Fruit fly (Drosophila melanogaster) whole organism, adult: ENCODE results near the gene CG10038.

ENCODE experiments used
- CG11617 ChIP-seq: fragments of 200-800 bp; sonication (Bioruptor generic); optimal IDR thresholded peaks from 2 replicates; lab custom pipeline; 2017; ENCODE audit warnings: mild to moderate bottlenecking, missing biosample characterization, missing genetic modification reagents, missing genetic modification characterization
- CG12768 ChIP-seq: fragments of 200-800 bp; sonication (Bioruptor generic); optimal IDR thresholded peaks from 2 replicates; lab custom pipeline; 2017; ENCODE audit warnings: missing biosample characterization, missing genetic modification characterization, mild to moderate bottlenecking, moderate library complexity, missing genetic modification reagents
- CG14711 ChIP-seq: fragments of 200-800 bp; sonication (Bioruptor generic); optimal IDR thresholded peaks from 2 replicates; lab custom pipeline; 2018; ENCODE audit warnings: missing biosample characterization, mild to moderate bottlenecking, missing genetic modification characterization, moderate library complexity
- CG1620 ChIP-seq: fragments of 200-800 bp; sonication (Bioruptor generic); optimal IDR thresholded peaks from 2 replicates; lab custom pipeline; 2016; ENCODE audit warnings: missing biosample characterization, missing genetic modification characterization
- CG33017 ChIP-seq: fragments of 200-800 bp; sonication (Bioruptor generic); optimal IDR thresholded peaks from 2 replicates; lab custom pipeline; 2018; ENCODE audit warnings: missing biosample characterization, mild to moderate bottlenecking, missing genetic modification characterization, moderate library complexity
- CG5204 ChIP-seq: fragments of 200-800 bp; sonication (Bioruptor generic); optimal IDR thresholded peaks from 2 replicates; lab custom pipeline; 2016; ENCODE audit warnings: missing biosample characterization, missing genetic modification characterization
- CG7045 ChIP-seq: fragments of 200-800 bp; sonication (Bioruptor generic); optimal IDR thresholded peaks from 2 replicates; lab custom pipeline; 2017; ENCODE audit warnings: missing biosample characterization, mild to moderate bottlenecking, missing genetic modification characterization
- CG7101 ChIP-seq: fragments of 200-800 bp; sonication (Bioruptor generic); optimal IDR thresholded peaks from 2 replicates; lab custom pipeline; 2018; ENCODE audit warnings: missing biosample characterization, mild to moderate bottlenecking, missing genetic modification characterization, moderate library complexity
- Clk ChIP-seq: fragments of 200-800 bp; sonication (Bioruptor generic); optimal IDR thresholded peaks from 2 replicates; lab custom pipeline; 2017; ENCODE audit warnings: missing biosample characterization, missing genetic modification characterization
- Crg-1 ChIP-seq: fragments of 200-800 bp; sonication (Bioruptor generic); optimal IDR thresholded peaks from 2 replicates; lab custom pipeline; 2016; ENCODE audit warnings: missing biosample characterization, missing genetic modification characterization
- Hr96 ChIP-seq: fragments of 200-800 bp; sonication (Bioruptor generic); optimal IDR thresholded peaks from 2 replicates; lab custom pipeline; 2016; ENCODE audit warnings: missing biosample characterization, missing genetic modification characterization
- Mnt ChIP-seq: fragments of 200-800 bp; sonication (Bioruptor generic); optimal IDR thresholded peaks from 2 replicates; lab custom pipeline; 2016; ENCODE audit warnings: missing biosample characterization, mild to moderate bottlenecking, missing genetic modification characterization
- bab1 ChIP-seq: fragments of 200-800 bp; sonication (Bioruptor generic); optimal IDR thresholded peaks from 3 replicates; lab custom pipeline; 2019; ENCODE audit warnings: missing biosample characterization, mild to moderate bottlenecking, missing genetic modification characterization, moderate library complexity
- cic ChIP-seq: fragments of 200-800 bp; sonication (Bioruptor generic); optimal IDR thresholded peaks from 2 replicates; lab custom pipeline; 2017; ENCODE audit warnings: missing biosample characterization, mild to moderate bottlenecking, missing genetic modification characterization, moderate library complexity
- cnc ChIP-seq, 2 experiments: fragments of >200 bp; optimal IDR thresholded peaks; 2 replicates each; lab custom pipeline; 2017
- kay ChIP-seq: fragments of 200-800 bp; sonication (Bioruptor generic); peaks from one replicate; lab custom pipeline; 2016; ENCODE audit warnings: missing biosample characterization, missing genetic modification characterization, borderline replicate concordance
- ovo ChIP-seq: fragments of 200-800 bp; sonication (Bioruptor generic); optimal IDR thresholded peaks from 2 replicates; lab custom pipeline; 2016; ENCODE audit warnings: missing biosample characterization, missing genetic modification characterization
- pad ChIP-seq: fragments of 200-800 bp; sonication (Bioruptor generic); optimal IDR thresholded peaks from 3 replicates; lab custom pipeline; 2017; ENCODE audit warnings: missing biosample characterization, missing genetic modification characterization, mild to moderate bottlenecking, moderate library complexity, missing genetic modification reagents
- tj ChIP-seq: fragments of 200-800 bp; sonication (Bioruptor generic); optimal IDR thresholded peaks from 3 replicates; lab custom pipeline; 2017; ENCODE audit warnings: missing biosample characterization, mild to moderate bottlenecking, missing genetic modification characterization, moderate library complexity
- toe ChIP-seq: fragments of 200-800 bp; sonication (Bioruptor generic); optimal IDR thresholded peaks from 2 replicates; lab custom pipeline; 2016; ENCODE audit warnings: missing biosample characterization, missing genetic modification characterization

The CG10038 gene

DNA sequence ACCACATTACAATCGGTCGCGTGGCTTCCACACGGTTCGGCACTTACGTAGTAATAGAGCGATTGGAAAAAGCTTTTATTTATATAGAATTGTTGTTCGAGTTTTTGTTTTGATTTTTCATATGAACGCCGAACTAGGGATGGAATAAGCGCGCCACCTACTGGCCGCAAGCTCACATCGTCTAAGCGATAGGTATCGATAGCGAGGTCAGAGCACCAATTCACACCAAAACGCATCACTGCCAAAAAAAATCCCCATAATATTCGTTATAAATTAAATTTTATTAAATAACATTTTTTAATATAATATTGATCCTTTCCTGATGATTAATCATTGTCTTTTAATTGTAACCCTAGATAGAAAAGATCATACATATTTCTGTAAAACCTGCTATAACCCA lies at the start of gene CG10038:
Gene CG10038, minus strand, starts transcription at position 148 of the 400 bp plus-strand sequence.
- TF ChIP-seq Crg-1 (GFP tag; lab: Kevin White, UChicago) (no peak), CG11617 (GFP tag; lab: Kevin White, UChicago) (no peak), Clk (no peak), bab1 (GFP tag; lab: Kevin White, UChicago) (peak; percentile 39), kay (no peak), CG14711 (tag; lab: Kevin White, UChicago) (no peak), CG1620 (GFP tag; lab: Kevin White, UChicago) (peak; percentile 4), cnc (optimal IDR thresholded peaks at IDR 0.05; lab: Kevin White, UChicago) (no peak), toe (GFP tag; lab: Kevin White, UChicago) (peak; percentile 27), tj (GFP tag; lab: Kevin White, UChicago) (no peak), Mnt (no peak), CG12768 (GFP tag; lab: Kevin White, UChicago) (no peak), Hr96 (GFP tag; lab: Kevin White, UChicago) (no peak), CG33017 (tag; lab: Kevin White, UChicago) (no peak), ovo (GFP tag; lab: Kevin White, UChicago) (no peak), pad (GFP tag; lab: Kevin White, UChicago) (no peak)

DNA sequence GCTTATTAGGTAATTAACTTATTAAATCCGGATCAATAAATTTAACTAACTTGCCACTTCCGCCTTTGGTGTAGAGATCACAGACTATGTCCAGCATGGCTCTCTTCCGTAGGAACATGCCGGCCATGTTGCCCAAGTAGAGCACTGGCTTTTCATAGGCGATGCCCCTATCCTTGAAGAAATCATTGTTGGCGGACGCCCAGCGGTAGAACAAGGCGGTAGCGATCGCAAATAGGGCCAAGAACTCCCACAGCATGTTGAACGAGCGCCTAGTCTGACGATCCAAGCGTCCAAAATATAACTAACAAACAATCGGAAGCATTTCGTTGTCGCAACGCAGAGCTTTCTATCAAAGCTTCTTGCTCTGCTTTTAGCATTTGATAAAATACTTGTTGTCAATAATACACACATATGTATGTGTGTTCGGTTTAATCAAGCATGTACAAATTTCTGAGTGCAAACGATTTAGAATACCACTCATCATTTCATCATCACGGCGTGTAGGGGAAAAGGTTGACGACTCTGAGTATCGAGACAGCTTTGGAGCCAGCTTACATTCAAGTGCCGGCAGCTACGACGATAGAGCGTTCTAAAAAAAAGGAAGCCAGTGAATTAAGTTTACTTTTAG lies 48.3 kb upstream of the CG10038 start, which contains the start of gene Cyp9f3:
Gene Cyp9f3, minus strand, starts transcription at position 310 of the 628 bp plus-strand sequence.
- TF ChIP-seq CG7101 (tag; lab: Kevin White, UChicago) (no peak), cic (GFP tag; lab: Kevin White, UChicago) (peak; percentile 25), pad (GFP tag; lab: Kevin White, UChicago) (peak; percentile 45), Hr96 (GFP tag; lab: Kevin White, UChicago) (no peak)

DNA sequence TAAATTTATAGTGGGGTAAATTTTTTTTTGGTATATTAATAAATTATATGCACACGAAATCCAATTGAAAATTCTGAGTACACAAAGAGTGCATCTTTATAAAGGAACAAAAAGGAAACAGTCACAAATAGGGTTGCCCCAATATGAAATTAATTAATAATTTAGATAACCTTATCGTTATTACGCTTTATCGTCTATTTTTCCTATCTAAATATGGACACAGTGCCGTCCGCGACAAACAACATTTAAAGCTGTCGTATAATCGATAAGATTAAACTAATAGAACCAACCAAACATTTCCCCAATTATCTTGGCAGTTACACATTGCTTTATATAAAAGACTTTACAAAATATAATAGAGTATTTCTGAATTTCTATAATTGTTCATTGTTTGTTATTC lies 47.6 kb upstream of the CG10038 start:
- TF ChIP-seq cnc (optimal IDR thresholded peaks at IDR 0.05; lab: Kevin White, UChicago) (no peak), toe (GFP tag; lab: Kevin White, UChicago) (no peak), CG5204 (GFP tag; lab: Kevin White, UChicago) (no peak), CG7045 (GFP tag; lab: Kevin White, UChicago) (peak; percentile 49), cic (GFP tag; lab: Kevin White, UChicago) (no peak), pad (GFP tag; lab: Kevin White, UChicago) (no peak), CG12768 (GFP tag; lab: Kevin White, UChicago) (no peak), CG7101 (tag; lab: Kevin White, UChicago) (no peak), CG1620 (GFP tag; lab: Kevin White, UChicago) (no peak), Clk (no peak), kay (peak; percentile 88), bab1 (GFP tag; lab: Kevin White, UChicago) (no peak), CG14711 (tag; lab: Kevin White, UChicago) (peak; percentile 7), ovo (GFP tag; lab: Kevin White, UChicago) (no peak), Crg-1 (GFP tag; lab: Kevin White, UChicago) (no peak), Hr96 (GFP tag; lab: Kevin White, UChicago) (no peak), tj (GFP tag; lab: Kevin White, UChicago) (no peak), CG11617 (GFP tag; lab: Kevin White, UChicago) (no peak)

dm6 chr3R:12395880-12396279 lies 45.4 kb upstream of the CG10038 start, which contains the start of the genes CG10096 and CG10097:
Gene CG10096 (minus strand): TSS chr3R:12395980.
Gene CG10097 (minus strand): TSS chr3R:12395980.
- TF ChIP-seq kay (peak; percentile 75), CG12768 (GFP tag; lab: Kevin White, UChicago) (no peak)

- TF ChIP-seq bab1 (GFP tag; lab: Kevin White, UChicago) (no peak), toe (GFP tag; lab: Kevin White, UChicago) (no peak), CG12768 (GFP tag; lab: Kevin White, UChicago) (no peak)
Measured at dm6 chr3R:12386965-12387364, 36.5 kb upstream of the CG10038 start, which contains the start of gene CG33098. Gene CG33098 (plus strand): TSS chr3R:12387188.

- TF ChIP-seq Hr96 (GFP tag; lab: Kevin White, UChicago) (no peak), cic (GFP tag; lab: Kevin White, UChicago) (no peak), Crg-1 (GFP tag; lab: Kevin White, UChicago) (no peak), cnc (optimal IDR thresholded peaks at IDR 0.05; lab: Kevin White, UChicago) (no peak), Clk (no peak), CG33017 (tag; lab: Kevin White, UChicago) (no peak), kay (no peak), CG12768 (GFP tag; lab: Kevin White, UChicago) (no peak), CG7101 (tag; lab: Kevin White, UChicago) (no peak), CG7045 (GFP tag; lab: Kevin White, UChicago) (no peak), CG1620 (GFP tag; lab: Kevin White, UChicago) (no peak), toe (GFP tag; lab: Kevin White, UChicago) (no peak), tj (GFP tag; lab: Kevin White, UChicago) (no peak)
Measured at dm6 chr3R:12385949-12386348, 35.5 kb upstream of the CG10038 start, which contains the start of gene Sol1. Gene Sol1 (plus strand): TSS chr3R:12386249.
